Worm (Caenorhabditis elegans) whole organism, early embryonic: Measurements from ENCODE around the gene epg-6.

Source experiments
- ama-1 ChIP-seq: fragments of 150-350 bp; optimal IDR thresholded peaks from 2 replicates; lab custom pipeline; 2014
- ceh-13 ChIP-seq: fragments of 200-800 bp; sonication (Bioruptor generic); optimal IDR thresholded peaks from 2 replicates; lab custom pipeline; 2018; ENCODE audit warnings: mild to moderate bottlenecking, missing genetic modification characterization, missing compliant biosample characterization
- ets-7 ChIP-seq: sonication (generic microtip); optimal IDR thresholded peaks from 2 replicates; lab custom pipeline; 2016; ENCODE audit warnings: missing genotype, missing genetic modification characterization, missing compliant biosample characterization
- flt-1 ChIP-seq: fragments of 200-800 bp; sonication (Bioruptor generic); IDR thresholded peaks from 2 replicates; pipeline ENCODE4 v1.3.6; 2022; ENCODE audit warnings: missing genetic modification characterization, missing compliant biosample characterization
- tra-4 ChIP-seq: sonication (generic microtip); optimal IDR thresholded peaks from 2 replicates; lab custom pipeline; 2017; ENCODE audit warnings: missing genetic modification characterization, missing compliant biosample characterization

- TF ChIP-seq tra-4 (no peak), ama-1 (lab: Kevin White, UChicago) (no peak), flt-1 (GFP tag; lab: Robert Waterston, UW) (no peak), ets-7 (tag; lab: Kevin White, UChicago) (no peak), ceh-13 (GFP tag; lab: Kevin White, UChicago) (no peak)
Observed at ce11 chrIII:10599699-10600098, 289 bp downstream of the epg-6 start.
